Fruit fly (Drosophila melanogaster): ENCODE data around the gene mib2.

DNA sequence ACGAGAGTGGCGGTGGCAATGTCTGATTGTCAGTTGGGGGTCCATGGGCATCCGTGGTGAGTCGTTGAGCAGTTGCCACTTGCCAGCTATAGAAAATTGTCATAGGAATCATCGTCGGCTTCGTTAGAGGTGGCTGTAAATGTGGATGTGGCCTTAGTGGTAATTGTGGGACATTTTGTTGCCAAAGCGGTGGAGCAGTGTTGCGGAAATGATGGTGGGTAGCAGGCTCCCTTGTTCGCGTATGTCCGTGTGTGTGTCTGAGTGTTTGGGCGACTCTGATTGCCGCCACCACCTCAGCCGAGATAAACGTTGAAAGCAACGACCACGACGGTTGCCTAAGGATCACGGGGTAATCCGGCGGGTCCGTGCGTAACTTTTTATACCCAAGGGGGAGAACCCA lies 17.2 kb upstream of the mib2 start:
- no peak for TF ChIP-seq Pif1B (GFP tag; optimal IDR thresholded peaks at IDR 0.05)
- no peak for TF ChIP-seq CG32121 (GFP tag; IDR thresholded peaks at IDR 0.05)
- no peak for TF ChIP-seq fd96Ca (GFP tag; IDR thresholded peaks at IDR 0.05)
- no peak for TF ChIP-seq CG10348 (GFP tag; IDR thresholded peaks at IDR 0.05)
- no peak for TF ChIP-seq CG9948 (tag; optimal IDR thresholded peaks at IDR 0.05)
- no peak for TF ChIP-seq Pif1A (GFP tag; optimal IDR thresholded peaks at IDR 0.05)
- no peak for TF ChIP-seq CG4496 (GFP tag; IDR thresholded peaks at IDR 0.05)
- no peak for TF ChIP-seq CG8159 (tag; optimal IDR thresholded peaks at IDR 0.05)
- no peak for TF ChIP-seq CG13204 (GFP tag; optimal IDR thresholded peaks at IDR 0.05)
